Worm (Caenorhabditis elegans) whole organism, L4 larva: ENCODE measurements around the gene npr-26.
A peak's percentile ranks its signal among the peaks of the same experiment; 100 is the strongest.

ENCODE experiments used
- F26F4.8 ChIP-seq: fragments of 200-800 bp; sonication (Bioruptor generic); conservative IDR thresholded peaks from 2 replicates; pipeline ENCODE4 v1.3.6; 2022; ENCODE audit warnings: missing genetic modification characterization, missing compliant biosample characterization
- F37D6.2 ChIP-seq: sonication (generic microtip); optimal IDR thresholded peaks from 2 replicates; lab custom pipeline; 2016; ENCODE audit warnings: mild to moderate bottlenecking, missing genetic modification characterization, missing compliant biosample characterization
- F44E2.7 ChIP-seq: fragments of 200-800 bp; sonication (Bioruptor generic); IDR thresholded peaks from 2 replicates; pipeline ENCODE4 v2.1.2; 2022; ENCODE audit warnings: missing genetic modification characterization, missing compliant biosample characterization
- T20F7.1 ChIP-seq: fragments of 200-800 bp; sonication (Bioruptor generic); optimal IDR thresholded peaks from 2 replicates; lab custom pipeline; 2018; ENCODE audit warnings: mild to moderate bottlenecking, missing genetic modification characterization, missing compliant biosample characterization
- T26A8.4 ChIP-seq: fragments of 200-800 bp; sonication (Bioruptor generic); IDR thresholded peaks from 2 replicates; pipeline ENCODE4 v1.3.6; 2022; ENCODE audit warnings: missing genetic modification characterization, missing compliant biosample characterization
- Y48G9A.11 ChIP-seq: fragments of 200-800 bp; sonication (Bioruptor generic); IDR thresholded peaks from 2 replicates; pipeline ENCODE4 v1.3.6; 2022; ENCODE audit warnings: missing genetic modification reagents, missing genetic modification characterization, missing compliant biosample characterization
- ZK546.5 ChIP-seq, 2 experiments: sonication (generic microtip); optimal IDR thresholded peaks; 2 replicates each; lab custom pipeline; 2017; ENCODE audit warnings: missing biosample characterization in 2 of 2, missing genetic modification characterization in 2 of 2
- ceh-44 ChIP-seq: fragments of 200-800 bp; sonication (Bioruptor generic); IDR thresholded peaks from 2 replicates; pipeline ENCODE4 v1.3.6; 2022; ENCODE audit warnings: missing genetic modification reagents, missing genetic modification characterization, missing compliant biosample characterization
- cey-2 ChIP-seq: sonication (generic microtip); optimal IDR thresholded peaks from 3 replicates; lab custom pipeline; 2017; ENCODE audit warnings: missing genetic modification characterization, mild to moderate bottlenecking, missing compliant biosample characterization, antibody characterized with exemption, borderline replicate concordance; ENCODE audit not compliant: insufficient read depth
- daf-12 ChIP-seq: fragments of 150-350 bp; optimal IDR thresholded peaks from 2 replicates; lab custom pipeline; 2014; ENCODE audit warnings: missing biosample characterization, missing genetic modification reagents, missing genetic modification characterization
- daf-16 ChIP-seq, 3 experiments: sonication (generic microtip); optimal IDR thresholded peaks; 2 replicates each; lab custom pipeline; 2016 to 2017; ENCODE audit warnings: missing genetic modification characterization in 3 of 3, missing genetic modification reagents in 3 of 3, mild to moderate bottlenecking in 2 of 3, missing compliant biosample characterization in 2 of 3, missing biosample characterization in 1 of 3, moderate library complexity in 1 of 3
- dmd-8 ChIP-seq: fragments of 200-800 bp; sonication (Bioruptor generic); IDR thresholded peaks from 2 replicates; pipeline ENCODE4 v1.3.6; 2022; ENCODE audit warnings: missing genetic modification characterization, missing compliant biosample characterization
- dve-1 ChIP-seq: sonication (generic microtip); optimal IDR thresholded peaks from 2 replicates; lab custom pipeline; 2017; ENCODE audit warnings: antibody characterized with exemption, mild to moderate bottlenecking, missing genetic modification characterization, missing compliant biosample characterization; ENCODE audit not compliant: insufficient read depth
- fkh-10 ChIP-seq: fragments of 150-350 bp; optimal IDR thresholded peaks from 2 replicates; lab custom pipeline; 2014; ENCODE audit warnings: missing biosample characterization, missing genetic modification reagents, missing genetic modification characterization
- lin-13 ChIP-seq: fragments of 150-350 bp; optimal IDR thresholded peaks from 2 replicates; lab custom pipeline; 2014; ENCODE audit warnings: missing biosample characterization, missing genetic modification reagents, missing genetic modification characterization
- lin-38 ChIP-seq: fragments of 200-800 bp; sonication (Bioruptor generic); IDR thresholded peaks from 2 replicates; pipeline ENCODE4 v1.3.6; 2022; ENCODE audit warnings: missing genetic modification reagents, missing genetic modification characterization, missing compliant biosample characterization
- lin-39 ChIP-seq: fragments of 150-350 bp; optimal IDR thresholded peaks from 2 replicates; lab custom pipeline; 2014; ENCODE audit warnings: missing biosample characterization, missing genetic modification reagents, missing genetic modification characterization
- mdl-1 ChIP-seq, 2 experiments: fragments of 150-350 bp in 1 of 2; sonication (generic microtip) in 1 of 2; optimal IDR thresholded peaks; 2 replicates each; lab custom pipeline; 2014 to 2017; ENCODE audit warnings: missing biosample characterization in 2 of 2, missing genetic modification characterization in 2 of 2
- mep-1 ChIP-seq: fragments of 150-350 bp; sonication (generic microtip); optimal IDR thresholded peaks from 3 replicates; lab custom pipeline; 2014; ENCODE audit warnings: missing biosample characterization, missing genetic modification characterization
- mxl-2 ChIP-seq: fragments of 200-800 bp; sonication (Bioruptor generic); conservative IDR thresholded peaks from 2 replicates; pipeline ENCODE4 v1.3.6; 2022; ENCODE audit warnings: missing genetic modification reagents, missing genetic modification characterization, missing compliant biosample characterization
- nhr-11 ChIP-seq: fragments of 150-350 bp; optimal IDR thresholded peaks from 2 replicates; lab custom pipeline; 2014; ENCODE audit warnings: missing biosample characterization, missing genetic modification characterization
- nhr-25 ChIP-seq: sonication (generic microtip); optimal IDR thresholded peaks from 2 replicates; lab custom pipeline; 2017; ENCODE audit warnings: missing genetic modification characterization, mild to moderate bottlenecking, missing compliant biosample characterization, antibody characterized with exemption, moderate library complexity, borderline replicate concordance; ENCODE audit not compliant: insufficient read depth
- nhr-28 ChIP-seq: fragments of 150-350 bp; optimal IDR thresholded peaks from 2 replicates; lab custom pipeline; 2014; ENCODE audit warnings: missing biosample characterization, missing genetic modification characterization
- nhr-42 ChIP-seq: fragments of 200-800 bp; sonication (Bioruptor generic); IDR thresholded peaks from 2 replicates; pipeline ENCODE4 v1.3.6; 2022; ENCODE audit warnings: missing genetic modification characterization, missing compliant biosample characterization
- nhr-6 ChIP-seq: fragments of 150-350 bp; optimal IDR thresholded peaks from 2 replicates; lab custom pipeline; 2014; ENCODE audit warnings: missing biosample characterization, missing genetic modification characterization
- nhr-77 ChIP-seq: fragments of 150-350 bp; optimal IDR thresholded peaks from 2 replicates; lab custom pipeline; 2014; ENCODE audit warnings: missing biosample characterization, missing genetic modification characterization
- pha-4 ChIP-seq, 2 experiments: fragments of 150-350 bp in 1 of 2; fragments of 200-800 bp in 1 of 2; sonication (Bioruptor generic) in 1 of 2; IDR thresholded peaks in 1 of 2; optimal IDR thresholded peaks in 1 of 2; 2 replicates each; pipeline versions ENCODE4 v1.3.6 to Lab custom; 2014 to 2022; ENCODE audit warnings: missing genetic modification characterization in 2 of 2, missing genetic modification reagents in 2 of 2, missing biosample characterization in 1 of 2, missing compliant biosample characterization in 1 of 2
- php-3 ChIP-seq: fragments of 200-800 bp; sonication (Bioruptor generic); IDR thresholded peaks from 2 replicates; pipeline ENCODE4 v1.3.6; 2022; ENCODE audit warnings: missing genetic modification reagents, missing genetic modification characterization, missing compliant biosample characterization
- pqm-1 ChIP-seq: sonication (generic microtip); optimal IDR thresholded peaks from 2 replicates; lab custom pipeline; 2017; ENCODE audit warnings: missing biosample characterization, missing genetic modification characterization
- saeg-2 ChIP-seq: fragments of 200-800 bp; sonication (Bioruptor generic); IDR thresholded peaks from 2 replicates; pipeline ENCODE4 v1.3.6; 2022; ENCODE audit warnings: missing genetic modification reagents, missing genetic modification characterization, missing compliant biosample characterization
- sdz-12 ChIP-seq: fragments of 200-800 bp; sonication (Bioruptor generic); optimal IDR thresholded peaks from 2 replicates; lab custom pipeline; 2018; ENCODE audit warnings: mild to moderate bottlenecking, missing genetic modification characterization, missing compliant biosample characterization
- snpc-4 ChIP-seq: fragments of 150-350 bp; optimal IDR thresholded peaks from 2 replicates; lab custom pipeline; 2014; ENCODE audit warnings: missing biosample characterization, missing genetic modification characterization
- spr-3 ChIP-seq: fragments of 200-800 bp; sonication (Bioruptor generic); optimal IDR thresholded peaks from 2 replicates; lab custom pipeline; 2018; ENCODE audit warnings: mild to moderate bottlenecking, missing genetic modification characterization, missing compliant biosample characterization
- tag-97 ChIP-seq: fragments of 200-800 bp; sonication (Bioruptor generic); IDR thresholded peaks from 2 replicates; pipeline ENCODE4 v1.3.6; 2022; ENCODE audit warnings: missing genetic modification characterization, missing compliant biosample characterization
- zfp-2 ChIP-seq: sonication (generic microtip); optimal IDR thresholded peaks from 2 replicates; lab custom pipeline; 2016; ENCODE audit warnings: mild to moderate bottlenecking, missing genetic modification characterization, missing compliant biosample characterization
- zip-2 ChIP-seq: fragments of 150-350 bp; optimal IDR thresholded peaks from 2 replicates; lab custom pipeline; 2014; ENCODE audit warnings: missing biosample characterization, missing genetic modification characterization
- ztf-7 ChIP-seq: fragments of 150-350 bp; optimal IDR thresholded peaks from 2 replicates; lab custom pipeline; 2014; ENCODE audit warnings: missing biosample characterization, missing genetic modification characterization

npr-26 gene

DNA sequence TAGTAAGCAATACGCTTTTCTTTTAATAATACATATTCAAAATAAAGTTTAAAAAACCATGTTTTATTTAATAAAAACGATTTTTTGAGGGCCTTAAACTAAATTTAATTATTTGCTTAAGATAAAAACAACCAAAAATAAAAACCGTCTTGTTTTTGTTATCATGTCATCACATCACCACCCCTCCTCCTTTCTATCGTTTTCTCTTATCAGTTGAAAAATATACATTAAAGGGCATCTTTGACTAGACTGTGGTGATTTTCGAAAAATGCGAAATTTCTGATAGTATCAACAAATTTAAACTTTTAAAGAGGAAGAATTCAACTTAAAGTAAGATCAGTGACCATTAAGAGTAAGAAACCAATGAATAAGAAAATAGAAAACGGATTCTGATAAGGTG lies 11.5 kb downstream of the npr-26 start:
- TF ChIP-seq cey-2 (tag; lab: Kevin White, UChicago): no peak
- TF ChIP-seq fkh-10 (GFP tag; lab: Kevin White, UChicago): no peak
- TF ChIP-seq nhr-42 (GFP tag; lab: Robert Waterston, UW): no peak
- TF ChIP-seq nhr-25 (tag; lab: Kevin White, UChicago): no peak
- no peak for TF ChIP-seq mdl-1 (tag; optimal IDR thresholded peaks at IDR 0.05; lab: Kevin White, UChicago)
- TF ChIP-seq lin-38 (GFP tag; lab: Robert Waterston, UW): no peak
- TF ChIP-seq nhr-77: peak; percentile 60
- TF ChIP-seq dve-1: peak; percentile 55
- peak; percentile 73 for TF ChIP-seq ztf-7 (tag; lab: Kevin White, UChicago)
- no peak for TF ChIP-seq F26F4.8 (GFP tag; lab: Robert Waterston, UW)
- TF ChIP-seq tag-97 (GFP tag; lab: Robert Waterston, UW): no peak
- no peak for TF ChIP-seq nhr-11
- no peak for TF ChIP-seq pha-4 (GFP tag; IDR thresholded peaks at IDR 0.05; lab: Robert Waterston, UW)
- no peak for TF ChIP-seq pha-4 (tag; optimal IDR thresholded peaks at IDR 0.05; lab: Kevin White, UChicago)
- no peak for TF ChIP-seq mxl-2 (GFP tag; lab: Robert Waterston, UW)
- no peak for TF ChIP-seq dmd-8 (GFP tag; lab: Robert Waterston, UW)
- TF ChIP-seq lin-39 (tag; lab: Kevin White, UChicago): no peak
- no peak for TF ChIP-seq daf-16 (GFP tag; optimal IDR thresholded peaks at IDR 0.05; lab: Kevin White, UChicago)
- peak; percentile 82 for TF ChIP-seq daf-16 (tag; optimal IDR thresholded peaks at IDR 0.05; lab: Kevin White, UChicago)
- TF ChIP-seq snpc-4 (tag; lab: Kevin White, UChicago): no peak
- TF ChIP-seq mep-1 (tag; lab: Kevin White, UChicago): no peak
- no peak for TF ChIP-seq nhr-6 (tag; lab: Kevin White, UChicago)
- TF ChIP-seq Y48G9A.11 (GFP tag; lab: Robert Waterston, UW): no peak
- no peak for TF ChIP-seq T26A8.4 (GFP tag; lab: Robert Waterston, UW)
- no peak for TF ChIP-seq php-3
- peak; percentile 9 for TF ChIP-seq pqm-1 (tag; lab: Kevin White, UChicago)
- TF ChIP-seq zfp-2 (tag; lab: Kevin White, UChicago): no peak
- peak; percentile 56 for TF ChIP-seq nhr-28 (tag; lab: Kevin White, UChicago)
- no peak for TF ChIP-seq sdz-12 (GFP tag; lab: Kevin White, UChicago)
- no peak for TF ChIP-seq daf-12
- no peak for TF ChIP-seq ZK546.5 (tag; optimal IDR thresholded peaks at IDR 0.05; lab: Kevin White, UChicago)
- TF ChIP-seq lin-13 (GFP tag; lab: Kevin White, UChicago): no peak
- TF ChIP-seq zip-2: no peak
- no peak for TF ChIP-seq T20F7.1 (GFP tag; lab: Kevin White, UChicago)

DNA sequence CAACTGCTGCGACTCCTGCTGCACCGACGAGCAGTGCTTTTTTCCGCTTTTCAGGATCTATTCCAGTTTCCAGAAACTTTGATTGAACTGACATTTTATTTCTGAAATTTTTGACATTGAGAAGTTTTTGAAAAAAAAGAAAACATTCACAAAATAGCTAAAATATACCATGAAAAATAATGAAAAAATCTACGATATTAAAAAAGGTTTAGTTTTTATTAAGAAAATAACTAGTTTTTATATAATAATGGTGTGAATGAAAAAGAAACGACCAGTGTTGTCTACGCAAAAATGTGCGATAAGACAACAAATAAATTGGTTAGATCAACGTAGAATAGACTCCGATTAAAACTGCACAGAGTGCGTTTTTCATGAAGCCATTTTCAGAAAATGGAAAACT lies 12.1 kb downstream of the npr-26 start, which contains the start of gene pmp-4:
Gene pmp-4, minus strand, starts transcription at position 101 of the 400 bp plus-strand sequence.
- no peak for TF ChIP-seq ceh-44 (GFP tag; lab: Robert Waterston, UW)
- peak; percentile 34 for TF ChIP-seq nhr-28 (tag; lab: Kevin White, UChicago)
- TF ChIP-seq sdz-12 (GFP tag; lab: Kevin White, UChicago): no peak
- no peak for TF ChIP-seq mdl-1 (tag; optimal IDR thresholded peaks at IDR 0.05; lab: Kevin White, UChicago)
- TF ChIP-seq T20F7.1 (GFP tag; lab: Kevin White, UChicago): no peak
- TF ChIP-seq daf-16 (GFP tag; optimal IDR thresholded peaks at IDR 0.05; lab: Kevin White, UChicago): no peak
- peak; percentile 55 for TF ChIP-seq daf-16 (tag; optimal IDR thresholded peaks at IDR 0.05; lab: Kevin White, UChicago)
- peak; percentile 40 for TF ChIP-seq pqm-1 (tag; lab: Kevin White, UChicago)
- no peak for TF ChIP-seq lin-39 (tag; lab: Kevin White, UChicago)

DNA sequence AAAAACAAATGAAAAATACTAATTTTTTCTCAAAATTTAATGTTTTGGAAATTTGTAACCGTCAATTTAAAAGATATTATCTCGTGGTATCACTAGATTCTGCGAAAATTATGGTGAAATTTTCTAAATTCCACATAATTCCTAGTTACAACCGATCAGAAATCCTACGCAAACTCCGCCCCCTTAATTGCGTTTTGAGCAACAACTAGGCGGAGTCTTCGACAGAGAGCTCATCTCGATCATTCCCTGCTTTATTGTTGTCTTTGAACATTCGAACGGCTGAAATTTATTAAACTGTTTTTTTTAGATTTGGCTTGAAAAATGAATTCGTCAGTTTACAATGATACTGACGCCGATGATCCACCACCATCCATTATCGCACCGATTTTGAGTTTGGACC lies 18.2 kb downstream of the npr-26 start, which contains the start of gene T02D1.4:
Gene T02D1.4, plus strand, starts transcription at position 301 of the 400 bp plus-strand sequence.
- TF ChIP-seq F37D6.2 (tag; lab: Kevin White, UChicago) (no peak), F44E2.7 (no peak), spr-3 (GFP tag; lab: Kevin White, UChicago) (no peak), saeg-2 (GFP tag; lab: Robert Waterston, UW) (no peak), nhr-25 (tag; lab: Kevin White, UChicago) (no peak), nhr-11 (no peak), ZK546.5 (tag; optimal IDR thresholded peaks at IDR 0.05; lab: Kevin White, UChicago) (no peak)
